Worm (Caenorhabditis elegans) whole organism, L2 larva: ENCODE results near the gene snfc-5.

Source experiments
- lin-11 ChIP-seq: fragments of 150-350 bp; sonication (generic microtip); optimal IDR thresholded peaks from 2 replicates; lab custom pipeline; 2014; ENCODE audit warnings: missing biosample characterization, missing genetic modification characterization, inconsistent platforms, mixed read lengths
- nhr-6 ChIP-seq: fragments of 150-350 bp; optimal IDR thresholded peaks from 2 replicates; lab custom pipeline; 2014; ENCODE audit warnings: missing biosample characterization, missing genetic modification characterization
- ztf-11 ChIP-seq: sonication (generic microtip); optimal IDR thresholded peaks from 2 replicates; lab custom pipeline; 2017; ENCODE audit warnings: missing biosample characterization, missing genetic modification characterization

DNA sequence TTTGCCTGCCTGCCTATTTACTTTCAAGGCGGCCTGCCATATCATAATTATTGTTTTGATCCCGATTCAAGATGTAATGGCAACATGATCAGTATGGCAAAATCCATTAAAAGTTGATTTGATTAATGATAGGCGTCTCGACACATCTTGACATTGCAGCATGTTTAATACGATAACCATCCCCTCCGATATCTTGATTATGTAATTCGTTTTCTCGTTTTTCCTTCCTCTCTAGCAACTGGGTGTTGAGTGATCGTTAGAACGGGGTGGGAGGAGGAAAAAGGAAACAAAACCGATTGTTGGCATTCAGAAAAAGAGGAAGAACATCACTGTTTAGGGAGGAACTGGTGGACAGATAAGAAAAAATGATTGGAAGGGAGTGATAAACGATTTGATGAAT is 12.6 kb upstream of the snfc-5 start:
- TF ChIP-seq lin-11 (tag; lab: Kevin White, UChicago), result no peak
- TF ChIP-seq ztf-11 (tag; lab: Kevin White, UChicago), result no peak
- TF ChIP-seq nhr-6 (tag; lab: Kevin White, UChicago), result no peak
